Fruit fly (Drosophila melanogaster) whole organism, embryonic: Measurements from ENCODE around the gene CG43131.

Experiments used
- BEAF-32 ChIP-seq: fragments of 200-800 bp; sonication (Bioruptor generic); optimal IDR thresholded peaks from 3 replicates; lab custom pipeline; 2017; ENCODE audit warnings: missing biosample characterization, missing genetic modification characterization, mild to moderate bottlenecking, moderate library complexity, missing genetic modification reagents
- Bdp1 ChIP-seq: fragments of 200-800 bp; sonication (Bioruptor generic); optimal IDR thresholded peaks from 3 replicates; lab custom pipeline; 2016; ENCODE audit warnings: missing biosample characterization, missing genetic modification characterization
- Blimp-1 ChIP-seq: fragments of 200-800 bp; sonication (Bioruptor generic); optimal IDR thresholded peaks from 3 replicates; lab custom pipeline; 2018; ENCODE audit warnings: missing biosample characterization, missing genetic modification characterization, mild to moderate bottlenecking, moderate library complexity, missing genetic modification reagents
- BtbVII ChIP-seq: fragments of 200-800 bp; sonication (Bioruptor generic); optimal IDR thresholded peaks from 3 replicates; lab custom pipeline; 2017; ENCODE audit warnings: missing biosample characterization, mild to moderate bottlenecking, missing genetic modification characterization
- CG12219 ChIP-seq: fragments of 200-800 bp; sonication (Bioruptor generic); optimal IDR thresholded peaks from 3 replicates; lab custom pipeline; 2018; ENCODE audit warnings: missing biosample characterization, mild to moderate bottlenecking, missing genetic modification characterization
- CG15514 ChIP-seq: fragments of 200-800 bp; sonication (Bioruptor generic); optimal IDR thresholded peaks from 3 replicates; lab custom pipeline; 2017; ENCODE audit warnings: missing biosample characterization, missing genetic modification characterization, mild to moderate bottlenecking, moderate library complexity, missing genetic modification reagents
- CG17568 ChIP-seq: fragments of 200-800 bp; sonication (Bioruptor generic); optimal IDR thresholded peaks from 2 replicates; lab custom pipeline; 2018; ENCODE audit warnings: missing biosample characterization, mild to moderate bottlenecking, missing genetic modification characterization, moderate library complexity
- CG2120 ChIP-seq: fragments of 200-800 bp; sonication (Bioruptor generic); optimal IDR thresholded peaks from 3 replicates; lab custom pipeline; 2016; ENCODE audit warnings: missing biosample characterization, missing genetic modification characterization
- CG31441 ChIP-seq: fragments of 200-800 bp; sonication (Bioruptor generic); IDR thresholded peaks from 2 replicates; pipeline ENCODE4 v1.3.6; 2022; ENCODE audit warnings: missing biosample characterization, missing genetic modification characterization
- CG3838 ChIP-seq: fragments of 200-800 bp; sonication (Bioruptor generic); optimal IDR thresholded peaks from 3 replicates; lab custom pipeline; 2016; ENCODE audit warnings: missing biosample characterization, missing genetic modification characterization
- CG4328 ChIP-seq: fragments of 200-800 bp; sonication (Bioruptor generic); optimal IDR thresholded peaks from 3 replicates; lab custom pipeline; 2017; ENCODE audit warnings: missing biosample characterization, missing genetic modification reagents, missing genetic modification characterization
- CG4424 ChIP-seq: fragments of 200-800 bp; sonication (Bioruptor generic); optimal IDR thresholded peaks from 3 replicates; lab custom pipeline; 2016; ENCODE audit warnings: missing biosample characterization, missing genetic modification characterization
- CG4707 ChIP-seq: fragments of 200-800 bp; sonication (Bioruptor generic); optimal IDR thresholded peaks from 2 replicates; lab custom pipeline; 2018; ENCODE audit warnings: missing biosample characterization, mild to moderate bottlenecking, missing genetic modification characterization, moderate library complexity
- CG6791 ChIP-seq: fragments of 200-800 bp; sonication (Bioruptor generic); IDR thresholded peaks from 3 replicates; pipeline ENCODE4 v1.3.6; 2022; ENCODE audit warnings: missing biosample characterization, missing genetic modification characterization; ENCODE audit not compliant: partially characterized antibody
- CG7928 ChIP-seq: fragments of 200-800 bp; sonication (Bioruptor generic); optimal IDR thresholded peaks from 2 replicates; lab custom pipeline; 2017; ENCODE audit warnings: missing biosample characterization, mild to moderate bottlenecking, missing genetic modification characterization
- CG7987 ChIP-seq: fragments of 200-800 bp; sonication (Bioruptor generic); optimal IDR thresholded peaks from 2 replicates; lab custom pipeline; 2018; ENCODE audit warnings: missing biosample characterization, mild to moderate bottlenecking, missing genetic modification characterization, moderate library complexity
- CG8944 ChIP-seq: fragments of 200-800 bp; sonication (Bioruptor generic); optimal IDR thresholded peaks from 3 replicates; lab custom pipeline; 2016; ENCODE audit warnings: missing biosample characterization, missing genetic modification characterization
- CG9437 ChIP-seq: fragments of 200-800 bp; sonication (Bioruptor generic); optimal IDR thresholded peaks from 2 replicates; lab custom pipeline; 2018; ENCODE audit warnings: missing biosample characterization, mild to moderate bottlenecking, missing genetic modification characterization
- CkIIα-i1 ChIP-seq: fragments of 200-800 bp; sonication (Bioruptor generic); IDR thresholded peaks from 2 replicates; pipeline ENCODE4 v1.3.6; 2022; ENCODE audit warnings: missing biosample characterization, missing genetic modification characterization
- GATAe ChIP-seq: fragments of 200-800 bp; sonication (Bioruptor generic); conservative IDR thresholded peaks from 2 replicates; pipeline ENCODE4 v1.3.6; 2022; ENCODE audit warnings: missing biosample characterization, missing genetic modification characterization
- Hand ChIP-seq: fragments of 200-800 bp; sonication (Bioruptor generic); optimal IDR thresholded peaks from 2 replicates; lab custom pipeline; 2017; ENCODE audit warnings: mild to moderate bottlenecking, missing biosample characterization, missing genetic modification reagents, missing genetic modification characterization
- Hr3 ChIP-seq: fragments of 200-800 bp; sonication (Bioruptor generic); optimal IDR thresholded peaks from 3 replicates; lab custom pipeline; 2016; ENCODE audit warnings: missing biosample characterization, missing genetic modification characterization
- MESR4 ChIP-seq: fragments of 200-800 bp; sonication (Bioruptor generic); optimal IDR thresholded peaks from 2 replicates; lab custom pipeline; 2018; ENCODE audit warnings: missing biosample characterization, mild to moderate bottlenecking, missing genetic modification characterization, moderate library complexity
- Meics ChIP-seq: fragments of 200-800 bp; sonication (Bioruptor generic); optimal IDR thresholded peaks from 2 replicates; lab custom pipeline; 2017; ENCODE audit warnings: missing biosample characterization, mild to moderate bottlenecking, missing genetic modification characterization
- Oli ChIP-seq: fragments of 200-800 bp; sonication (Bioruptor generic); optimal IDR thresholded peaks from 2 replicates; lab custom pipeline; 2018; ENCODE audit warnings: missing biosample characterization, mild to moderate bottlenecking, missing genetic modification characterization, moderate library complexity
- Poxn ChIP-seq: fragments of 200-800 bp; sonication (Bioruptor generic); IDR thresholded peaks from 2 replicates; pipeline ENCODE4 v1.3.6; 2022; ENCODE audit warnings: missing biosample characterization, missing genetic modification characterization
- Ptx1 ChIP-seq: fragments of 200-800 bp; sonication (Bioruptor generic); IDR thresholded peaks from 2 replicates; pipeline ENCODE4 v1.3.6; 2022; ENCODE audit warnings: missing biosample characterization, missing genetic modification characterization
- Sry-δ ChIP-seq: fragments of 200-800 bp; sonication (Bioruptor generic); optimal IDR thresholded peaks from 2 replicates; lab custom pipeline; 2016; ENCODE audit warnings: missing biosample characterization, missing genetic modification characterization
- amos ChIP-seq: fragments of 200-800 bp; sonication (Bioruptor generic); IDR thresholded peaks from 2 replicates; pipeline ENCODE4 v1.3.6; 2022; ENCODE audit warnings: missing biosample characterization, missing genetic modification characterization; ENCODE audit not compliant: partially characterized antibody
- ato ChIP-seq: fragments of 200-800 bp; sonication (Bioruptor generic); IDR thresholded peaks from 2 replicates; pipeline ENCODE4 v1.3.6; 2022; ENCODE audit warnings: missing biosample characterization, missing genetic modification characterization; ENCODE audit not compliant: partially characterized antibody
- bbx ChIP-seq: fragments of 200-800 bp; sonication (Bioruptor generic); IDR thresholded peaks from 2 replicates; pipeline ENCODE4 v1.3.6; 2022; ENCODE audit warnings: missing biosample characterization, missing genetic modification characterization; ENCODE audit not compliant: partially characterized antibody
- caup ChIP-seq: fragments of 200-800 bp; sonication (Bioruptor generic); optimal IDR thresholded peaks from 3 replicates; lab custom pipeline; 2017; ENCODE audit warnings: missing biosample characterization, mild to moderate bottlenecking, missing genetic modification characterization, moderate library complexity; ENCODE audit not compliant: severe bottlenecking
- eve ChIP-seq, 2 experiments: fragments of >200 bp; optimal IDR thresholded peaks; 2 replicates each; lab custom pipeline; 2017; ENCODE audit warnings: missing biosample characterization in 2 of 2, missing genetic modification characterization in 2 of 2
- ewg ChIP-seq: fragments of 200-800 bp; sonication (Bioruptor generic); optimal IDR thresholded peaks from 3 replicates; lab custom pipeline; 2017; ENCODE audit warnings: mild to moderate bottlenecking, missing biosample characterization, missing genetic modification reagents, missing genetic modification characterization
- fd102C ChIP-seq: fragments of 200-800 bp; sonication (Bioruptor generic); optimal IDR thresholded peaks from 2 replicates; lab custom pipeline; 2018; ENCODE audit warnings: missing biosample characterization, mild to moderate bottlenecking, missing genetic modification characterization, moderate library complexity
- fd3F ChIP-seq: fragments of 200-800 bp; sonication (Bioruptor generic); optimal IDR thresholded peaks from 2 replicates; lab custom pipeline; 2018; ENCODE audit warnings: missing biosample characterization, mild to moderate bottlenecking, missing genetic modification characterization, moderate library complexity
- fd64A ChIP-seq: fragments of 200-800 bp; sonication (Bioruptor generic); optimal IDR thresholded peaks from 3 replicates; lab custom pipeline; 2018; ENCODE audit warnings: missing biosample characterization, mild to moderate bottlenecking, missing genetic modification characterization
- fd96Cb ChIP-seq: fragments of 200-800 bp; sonication (Bioruptor generic); optimal IDR thresholded peaks from 2 replicates; lab custom pipeline; 2018; ENCODE audit warnings: missing biosample characterization, mild to moderate bottlenecking, missing genetic modification characterization, moderate library complexity
- ftz-f1 ChIP-seq: fragments of 200-800 bp; sonication (Bioruptor generic); optimal IDR thresholded peaks from 2 replicates; lab custom pipeline; 2016; ENCODE audit warnings: missing biosample characterization, missing genetic modification characterization
- gem ChIP-seq: fragments of 200-800 bp; sonication (Bioruptor generic); optimal IDR thresholded peaks from 2 replicates; lab custom pipeline; 2019; ENCODE audit warnings: missing biosample characterization, mild to moderate bottlenecking, missing genetic modification characterization, moderate library complexity
- jigr1 ChIP-seq: fragments of 200-800 bp; sonication (Bioruptor generic); IDR thresholded peaks from 3 replicates; pipeline ENCODE4 v1.3.6; 2022; ENCODE audit warnings: missing biosample characterization, missing genetic modification characterization
- kni ChIP-seq: fragments of 200-800 bp; sonication (Bioruptor generic); optimal IDR thresholded peaks from 3 replicates; lab custom pipeline; 2017; ENCODE audit warnings: mild to moderate bottlenecking, missing biosample characterization, missing genetic modification reagents, missing genetic modification characterization
- lmd ChIP-seq: fragments of 200-800 bp; sonication (Bioruptor generic); IDR thresholded peaks from 2 replicates; pipeline ENCODE4 v1.3.6; 2022; ENCODE audit warnings: missing biosample characterization, missing genetic modification characterization
- phol ChIP-seq: fragments of 200-800 bp; sonication (Bioruptor generic); optimal IDR thresholded peaks from 3 replicates; lab custom pipeline; 2018; ENCODE audit warnings: missing biosample characterization, mild to moderate bottlenecking, missing genetic modification characterization, moderate library complexity
- pum ChIP-seq: fragments of 200-800 bp; sonication (Bioruptor generic); optimal IDR thresholded peaks from 2 replicates; lab custom pipeline; 2016; ENCODE audit warnings: missing biosample characterization, missing genetic modification characterization
- ranshi ChIP-seq: fragments of 200-800 bp; sonication (Bioruptor generic); IDR thresholded peaks from 2 replicates; pipeline ENCODE4 v1.3.6; 2022; ENCODE audit warnings: missing biosample characterization, missing genetic modification characterization
- tgo ChIP-seq: fragments of 200-800 bp; sonication (Bioruptor generic); IDR thresholded peaks from 3 replicates; pipeline ENCODE4 v1.3.6; 2022; ENCODE audit warnings: missing biosample characterization, missing genetic modification characterization
- vnd ChIP-seq: fragments of 200-800 bp; sonication (Bioruptor generic); IDR thresholded peaks from 3 replicates; pipeline ENCODE4 v1.3.6; 2022; ENCODE audit warnings: missing biosample characterization, missing genetic modification characterization; ENCODE audit not compliant: partially characterized antibody
- wor ChIP-seq: fragments of 200-800 bp; sonication (Bioruptor generic); IDR thresholded peaks from 2 replicates; pipeline ENCODE4 v1.3.6; 2022; ENCODE audit warnings: missing biosample characterization, missing genetic modification characterization

Gene CG43131

dm6 chr3R:5126884-5127283 lies 17.9 kb upstream of the CG43131 start (continued):
- TF ChIP-seq CG4707 (GFP tag; lab: Kevin White, UChicago): peak; percentile 39
- TF ChIP-seq CkIIα-i1 (GFP tag; lab: Robert Waterston, UW): no peak
- peak; percentile 74 for TF ChIP-seq Blimp-1 (GFP tag; lab: Kevin White, UChicago)
- TF ChIP-seq CG6791 (GFP tag; lab: Robert Waterston, UW): peak; percentile 32; the same call in 1 of the 3 replicates
- TF ChIP-seq kni (GFP tag; lab: Kevin White, UChicago): no peak
- TF ChIP-seq GATAe: no peak
- TF ChIP-seq fd3F (GFP tag; lab: Kevin White, UChicago): peak; percentile 47
- peak; percentile 43 for TF ChIP-seq CG7928
- peak; percentile 19 for TF ChIP-seq BEAF-32 (GFP tag; lab: Kevin White, UChicago)
- TF ChIP-seq Hr3 (GFP tag; lab: Kevin White, UChicago): peak; percentile 67
- no peak for TF ChIP-seq vnd
- peak; percentile 50; the same call in 1 of the 2 replicates for TF ChIP-seq CG31441 (GFP tag; lab: Robert Waterston, UW)
- no peak for TF ChIP-seq Hand (GFP tag; lab: Kevin White, UChicago)
- TF ChIP-seq ato (GFP tag; lab: Robert Waterston, UW): no peak
- peak; percentile 67 for TF ChIP-seq pum (GFP tag; lab: Kevin White, UChicago)
- TF ChIP-seq tgo (GFP tag; lab: Robert Waterston, UW): peak; percentile 42; the same call in 1 of the 3 replicates
- peak; percentile 62; the same call in 1 of the 2 replicates for TF ChIP-seq ranshi (GFP tag; lab: Robert Waterston, UW)
- peak; percentile 23 for TF ChIP-seq Bdp1 (GFP tag; lab: Kevin White, UChicago)
- TF ChIP-seq eve (GFP tag; optimal IDR thresholded peaks at IDR 0.05; lab: Kevin White, UChicago): no peak
- TF ChIP-seq CG8944: peak; percentile 78
- peak; percentile 20 for TF ChIP-seq BtbVII (GFP tag; lab: Kevin White, UChicago)
- TF ChIP-seq CG15514: peak; percentile 63
- no peak for TF ChIP-seq CG9437
- TF ChIP-seq amos (GFP tag; lab: Robert Waterston, UW): peak; percentile 52
- TF ChIP-seq bbx (GFP tag; lab: Robert Waterston, UW): no peak
- peak; percentile 56 for TF ChIP-seq fd96Cb (tag; lab: Kevin White, UChicago)
- no peak for TF ChIP-seq CG4328 (GFP tag; lab: Kevin White, UChicago)
- no peak for TF ChIP-seq CG3838 (GFP tag; lab: Kevin White, UChicago)
- TF ChIP-seq CG7987: peak; percentile 37
- TF ChIP-seq Poxn (GFP tag; lab: Robert Waterston, UW): no peak
- TF ChIP-seq CG2120: peak; percentile 71
- TF ChIP-seq wor (GFP tag; lab: Robert Waterston, UW): no peak
- TF ChIP-seq fd102C: peak; percentile 46
- TF ChIP-seq jigr1 (GFP tag; lab: Robert Waterston, UW): 0 out of 3 replicates have a peak, but pooled peaks have one; percentile 28
- peak; percentile 39 for TF ChIP-seq ewg (GFP tag; lab: Kevin White, UChicago)
- TF ChIP-seq CG4424: peak; percentile 67
- TF ChIP-seq ftz-f1 (GFP tag; lab: Kevin White, UChicago): peak; percentile 28
- peak; percentile 66; the same call in 1 of the 2 replicates for TF ChIP-seq Ptx1 (GFP tag; lab: Robert Waterston, UW)
- peak; percentile 56; the same call in 1 of the 2 replicates for TF ChIP-seq lmd
- TF ChIP-seq gem (tag; lab: Kevin White, UChicago): peak; percentile 68
- TF ChIP-seq caup (GFP tag; lab: Kevin White, UChicago): peak; percentile 61
- TF ChIP-seq fd64A (GFP tag; lab: Kevin White, UChicago): no peak
- TF ChIP-seq phol (tag; lab: Kevin White, UChicago): peak; percentile 62
- TF ChIP-seq CG17568 (GFP tag; lab: Kevin White, UChicago): no peak
- TF ChIP-seq Meics (GFP tag; lab: Kevin White, UChicago): peak; percentile 66
- peak; percentile 38 for TF ChIP-seq Oli (tag; lab: Kevin White, UChicago)
- peak; percentile 9 for TF ChIP-seq MESR4 (GFP tag; lab: Kevin White, UChicago)
- TF ChIP-seq Sry-δ (GFP tag; lab: Kevin White, UChicago): peak; percentile 51
- TF ChIP-seq CG12219: no peak
